Fruit fly (Drosophila melanogaster) whole organism, embryonic: ENCODE data around the gene CG12728.

Source experiments
- CG12236 ChIP-seq: fragments of 200-800 bp; sonication (Bioruptor generic); optimal IDR thresholded peaks from 2 replicates; lab custom pipeline; 2016; ENCODE audit warnings: missing biosample characterization, missing genetic modification characterization
- CG17912 ChIP-seq: fragments of 200-800 bp; sonication (Bioruptor generic); optimal IDR thresholded peaks from 2 replicates; lab custom pipeline; 2018; ENCODE audit warnings: missing biosample characterization, mild to moderate bottlenecking, missing genetic modification characterization
- CG42726 ChIP-seq: fragments of 200-800 bp; sonication (Bioruptor generic); IDR thresholded peaks from 2 replicates; pipeline ENCODE4 v1.3.6; 2022; ENCODE audit warnings: missing biosample characterization, missing genetic modification characterization; ENCODE audit not compliant: partially characterized antibody
- CG5180 ChIP-seq: fragments of 200-800 bp; sonication (Bioruptor generic); optimal IDR thresholded peaks from 3 replicates; lab custom pipeline; 2017; ENCODE audit warnings: missing biosample characterization, missing genetic modification characterization, mild to moderate bottlenecking, moderate library complexity, missing genetic modification reagents
- CG6791 ChIP-seq: fragments of 200-800 bp; sonication (Bioruptor generic); IDR thresholded peaks from 3 replicates; pipeline ENCODE4 v1.3.6; 2022; ENCODE audit warnings: missing biosample characterization, missing genetic modification characterization; ENCODE audit not compliant: partially characterized antibody
- CG7372 ChIP-seq: fragments of 200-800 bp; sonication (Bioruptor generic); IDR thresholded peaks from 2 replicates; pipeline ENCODE4 v1.3.6; 2022; ENCODE audit warnings: missing biosample characterization, missing genetic modification characterization
- CG8359 ChIP-seq: fragments of 200-800 bp; sonication (Bioruptor generic); optimal IDR thresholded peaks from 2 replicates; lab custom pipeline; 2017; ENCODE audit warnings: missing biosample characterization, mild to moderate bottlenecking, missing genetic modification characterization, borderline replicate concordance
- Dll ChIP-seq: fragments of 200-800 bp; sonication (Bioruptor generic); IDR thresholded peaks from 4 replicates; pipeline ENCODE4 v1.3.6; 2022; ENCODE audit warnings: missing biosample characterization, missing genetic modification characterization; ENCODE audit not compliant: partially characterized antibody
- Hey ChIP-seq: fragments of 200-800 bp; sonication (Bioruptor generic); optimal IDR thresholded peaks from 3 replicates; lab custom pipeline; 2018; ENCODE audit warnings: missing biosample characterization, mild to moderate bottlenecking, missing genetic modification characterization
- Ptx1 ChIP-seq: fragments of 200-800 bp; sonication (Bioruptor generic); IDR thresholded peaks from 2 replicates; pipeline ENCODE4 v1.3.6; 2022; ENCODE audit warnings: missing biosample characterization, missing genetic modification characterization
- crc ChIP-seq: fragments of 200-800 bp; sonication (Bioruptor generic); optimal IDR thresholded peaks from 2 replicates; lab custom pipeline; 2016; ENCODE audit warnings: missing biosample characterization, missing genetic modification characterization
- dysf ChIP-seq: fragments of 200-800 bp; sonication (Bioruptor generic); IDR thresholded peaks from 3 replicates; pipeline ENCODE4 v1.3.6; 2022; ENCODE audit warnings: missing biosample characterization, missing genetic modification characterization
- ewg ChIP-seq: fragments of 200-800 bp; sonication (Bioruptor generic); optimal IDR thresholded peaks from 3 replicates; lab custom pipeline; 2017; ENCODE audit warnings: mild to moderate bottlenecking, missing biosample characterization, missing genetic modification reagents, missing genetic modification characterization
- z ChIP-seq: fragments of 200-800 bp; sonication (Bioruptor generic); IDR thresholded peaks from 3 replicates; pipeline ENCODE4 v1.3.6; 2022; ENCODE audit warnings: missing biosample characterization, missing genetic modification characterization

- TF ChIP-seq Hey (no peak), ewg (GFP tag; lab: Kevin White, UChicago) (no peak), Ptx1 (GFP tag; lab: Robert Waterston, UW) (no peak), z (GFP tag; lab: Robert Waterston, UW) (no peak), CG8359 (GFP tag; lab: Kevin White, UChicago) (no peak), dysf (GFP tag; lab: Robert Waterston, UW) (no peak), CG6791 (GFP tag; lab: Robert Waterston, UW) (no peak), CG5180 (no peak), CG17912 (no peak), Dll (GFP tag; lab: Robert Waterston, UW) (no peak), CG7372 (GFP tag; lab: Robert Waterston, UW) (no peak), CG12236 (no peak), CG42726 (GFP tag; lab: Robert Waterston, UW) (no peak), crc (GFP tag; lab: Kevin White, UChicago) (no peak)
Observed at dm6 chrX:5922057-5922456, 20.3 kb upstream of the CG12728 start.
